Worm (Caenorhabditis elegans) whole organism, young adult: ENCODE data around the gene nhr-257.

Experiments used
- D2030.7 ChIP-seq: fragments of 200-800 bp; sonication (Bioruptor generic); IDR thresholded peaks from 2 replicates; pipeline ENCODE4 v1.3.6; 2022; ENCODE audit warnings: missing genetic modification reagents, missing genetic modification characterization, missing compliant biosample characterization
- F10E7.11 ChIP-seq: sonication (generic microtip); optimal IDR thresholded peaks from 2 replicates; lab custom pipeline; 2017; ENCODE audit warnings: mild to moderate bottlenecking, missing genetic modification characterization, moderate library complexity, missing compliant biosample characterization
- F55B11.4 ChIP-seq: sonication (generic microtip); optimal IDR thresholded peaks from 2 replicates; lab custom pipeline; 2016; ENCODE audit warnings: missing compliant biosample characterization, missing genetic modification characterization, borderline replicate concordance; ENCODE audit not compliant: insufficient read depth
- F57A8.1 ChIP-seq: fragments of 200-800 bp; sonication (Bioruptor generic); optimal IDR thresholded peaks from 2 replicates; lab custom pipeline; 2018; ENCODE audit warnings: mild to moderate bottlenecking, missing genetic modification characterization, moderate library complexity, missing compliant biosample characterization
- K12H6.12 ChIP-seq: fragments of 200-800 bp; sonication (Bioruptor generic); optimal IDR thresholded peaks from 2 replicates; lab custom pipeline; 2018; ENCODE audit warnings: mild to moderate bottlenecking, missing genetic modification characterization, missing compliant biosample characterization
- Y53F4B.3 ChIP-seq: fragments of 200-800 bp; sonication (Bioruptor generic); IDR thresholded peaks from 2 replicates; pipeline ENCODE4 v1.3.6; 2022; ENCODE audit warnings: missing genetic modification reagents, missing genetic modification characterization, missing compliant biosample characterization
- Y79H2A.3 ChIP-seq: fragments of 200-800 bp; sonication (Bioruptor generic); conservative IDR thresholded peaks from 2 replicates; pipeline ENCODE4 v1.3.6; 2022; ENCODE audit warnings: missing genetic modification reagents, missing genetic modification characterization, missing compliant biosample characterization
- attf-5 ChIP-seq: fragments of 200-800 bp; sonication (Bioruptor generic); optimal IDR thresholded peaks from 2 replicates; lab custom pipeline; 2018; ENCODE audit warnings: mild to moderate bottlenecking, missing genetic modification characterization, missing compliant biosample characterization
- ccch-3 ChIP-seq: fragments of 200-800 bp; sonication (Bioruptor generic); optimal IDR thresholded peaks from 2 replicates; lab custom pipeline; 2018; ENCODE audit warnings: mild to moderate bottlenecking, missing genetic modification characterization, missing compliant biosample characterization
- cebp-1 ChIP-seq, 2 experiments: fragments of 200-800 bp in 1 of 2; sonication (Bioruptor generic) in 1 of 2; sonication (generic microtip) in 1 of 2; IDR thresholded peaks in 1 of 2; optimal IDR thresholded peaks in 1 of 2; 2 replicates each; pipeline versions ENCODE4 v1.3.6 to Lab custom; 2017 to 2022; ENCODE audit warnings: missing compliant biosample characterization in 2 of 2, missing genetic modification characterization in 2 of 2, mild to moderate bottlenecking in 1 of 2, missing genetic modification reagents in 1 of 2, moderate library complexity in 1 of 2
- dox-1 ChIP-seq: fragments of 200-800 bp; sonication (Bioruptor generic); IDR thresholded peaks from 2 replicates; pipeline ENCODE4 v1.3.6; 2022; ENCODE audit warnings: missing genetic modification reagents, missing genetic modification characterization, missing compliant biosample characterization
- egrh-3 ChIP-seq: fragments of 200-800 bp; sonication (Bioruptor generic); IDR thresholded peaks from 2 replicates; pipeline ENCODE4 v1.3.6; 2022; ENCODE audit warnings: missing genetic modification reagents, missing genetic modification characterization, missing compliant biosample characterization
- ets-4 ChIP-seq: fragments of 200-800 bp; sonication (Bioruptor generic); optimal IDR thresholded peaks from 2 replicates; lab custom pipeline; 2018; ENCODE audit warnings: mild to moderate bottlenecking, missing genetic modification characterization, missing compliant biosample characterization
- fkh-3 ChIP-seq: sonication (generic microtip); optimal IDR thresholded peaks from 2 replicates; lab custom pipeline; 2016; ENCODE audit warnings: mild to moderate bottlenecking, missing genetic modification characterization, missing compliant biosample characterization
- gei-17 ChIP-seq: fragments of 200-800 bp; sonication (Bioruptor generic); optimal IDR thresholded peaks from 2 replicates; lab custom pipeline; 2018; ENCODE audit warnings: mild to moderate bottlenecking, missing genetic modification characterization, missing compliant biosample characterization
- hmg-1.2 ChIP-seq: fragments of 200-800 bp; sonication (Bioruptor generic); IDR thresholded peaks from 2 replicates; pipeline ENCODE4 v1.3.6; 2022; ENCODE audit warnings: missing genetic modification reagents, missing genetic modification characterization, missing compliant biosample characterization
- let-526 ChIP-seq: fragments of 200-800 bp; sonication (Bioruptor generic); IDR thresholded peaks from 2 replicates; pipeline ENCODE4 v1.3.6; 2022; ENCODE audit warnings: missing genetic modification reagents, missing genetic modification characterization, missing compliant biosample characterization
- let-607 ChIP-seq, 2 experiments: fragments of 200-800 bp in 1 of 2; sonication (Bioruptor generic) in 1 of 2; sonication (generic microtip) in 1 of 2; optimal IDR thresholded peaks; 2 replicates each; lab custom pipeline; 2016 to 2018; ENCODE audit warnings: mild to moderate bottlenecking in 2 of 2, missing compliant biosample characterization in 2 of 2, missing genetic modification characterization in 2 of 2, moderate library complexity in 2 of 2, missing genotype in 1 of 2
- lin-40 ChIP-seq: sonication (generic microtip); optimal IDR thresholded peaks from 2 replicates; lab custom pipeline; 2016; ENCODE audit warnings: missing genetic modification characterization, mild to moderate bottlenecking, missing compliant biosample characterization, missing genotype, missing genetic modification reagents
- lir-1 ChIP-seq: fragments of 200-800 bp; sonication (Bioruptor generic); conservative IDR thresholded peaks from 2 replicates; pipeline ENCODE4 v1.3.6; 2022; ENCODE audit warnings: missing genetic modification reagents, missing genetic modification characterization, missing compliant biosample characterization
- mcd-1 ChIP-seq: fragments of 200-800 bp; sonication (Bioruptor generic); IDR thresholded peaks from 2 replicates; pipeline ENCODE4 v1.3.6; 2022; ENCODE audit warnings: missing genetic modification reagents, missing genetic modification characterization, missing compliant biosample characterization
- nhr-80 ChIP-seq: sonication (generic microtip); optimal IDR thresholded peaks from 2 replicates; lab custom pipeline; 2016; ENCODE audit warnings: missing genetic modification characterization, missing compliant biosample characterization
- nhr-90 ChIP-seq: sonication (generic microtip); optimal IDR thresholded peaks from 2 replicates; lab custom pipeline; 2016; ENCODE audit warnings: missing genotype, mild to moderate bottlenecking, missing genetic modification characterization, missing compliant biosample characterization
- pbrm-1 ChIP-seq: fragments of 200-800 bp; sonication (Bioruptor generic); IDR thresholded peaks from 2 replicates; pipeline ENCODE4 v1.3.6; 2022; ENCODE audit warnings: missing genetic modification reagents, missing genetic modification characterization, missing compliant biosample characterization
- sea-2 ChIP-seq: fragments of 200-800 bp; sonication (Bioruptor generic); IDR thresholded peaks from 2 replicates; pipeline ENCODE4 v1.3.6; 2022; ENCODE audit warnings: missing genetic modification characterization, missing compliant biosample characterization
- snpc-1.3 ChIP-seq: sonication (generic microtip); optimal IDR thresholded peaks from 2 replicates; lab custom pipeline; 2017; ENCODE audit warnings: missing genetic modification characterization, mild to moderate bottlenecking, missing compliant biosample characterization, antibody characterized with exemption, moderate library complexity, missing genotype, missing genetic modification reagents; ENCODE audit not compliant: insufficient read depth
- snpc-3.4 ChIP-seq: sonication (generic microtip); optimal IDR thresholded peaks from 2 replicates; lab custom pipeline; 2017; ENCODE audit warnings: missing genetic modification characterization, mild to moderate bottlenecking, missing compliant biosample characterization, antibody characterized with exemption, moderate library complexity, missing genotype, missing genetic modification reagents
- snpc-4 ChIP-seq, 5 experiments: fragments of 150-350 bp in 1 of 5; sonication (generic microtip) in 4 of 5; optimal IDR thresholded peaks; 2 replicates each; lab custom pipeline; 2014 to 2018; ENCODE audit warnings: missing genetic modification characterization in 5 of 5, missing biosample characterization in 3 of 5, antibody characterized with exemption in 2 of 5, mild to moderate bottlenecking in 2 of 5, missing compliant biosample characterization in 2 of 5, missing genotype in 2 of 5, moderate library complexity in 2 of 5, missing genetic modification reagents in 1 of 5
- somi-1 ChIP-seq: fragments of 200-800 bp; sonication (Bioruptor generic); optimal IDR thresholded peaks from 2 replicates; lab custom pipeline; 2018; ENCODE audit warnings: mild to moderate bottlenecking, missing genetic modification characterization, missing compliant biosample characterization
- zfh-2 ChIP-seq: fragments of 200-800 bp; sonication (Bioruptor generic); conservative IDR thresholded peaks from 2 replicates; pipeline ENCODE4 v1.3.6; 2022; ENCODE audit warnings: missing genetic modification reagents, missing genetic modification characterization, missing compliant biosample characterization
- ztf-3 ChIP-seq: fragments of 200-800 bp; sonication (Bioruptor generic); optimal IDR thresholded peaks from 2 replicates; lab custom pipeline; 2018; ENCODE audit warnings: mild to moderate bottlenecking, missing genetic modification characterization, missing compliant biosample characterization
- ztf-6 ChIP-seq: fragments of 200-800 bp; sonication (Bioruptor generic); IDR thresholded peaks from 2 replicates; pipeline ENCODE4 v1.3.6; 2022; ENCODE audit warnings: missing genetic modification reagents, missing genetic modification characterization, missing compliant biosample characterization

Gene nhr-257

ce11 chrII:3810550-3810949 lies 42.2 kb upstream of the nhr-257 start:
- TF ChIP-seq mcd-1 (GFP tag; lab: Robert Waterston, UW): 0 out of 2 replicates have a peak, but pooled peaks have one; percentile 30
- TF ChIP-seq attf-5: peak; percentile 38
- TF ChIP-seq sea-2: no peak
- no peak for TF ChIP-seq ztf-3
- TF ChIP-seq cebp-1 (GFP tag; IDR thresholded peaks at IDR 0.05; lab: Robert Waterston, UW): no peak
- peak; percentile 37 for TF ChIP-seq cebp-1 (tag; optimal IDR thresholded peaks at IDR 0.05; lab: Kevin White, UChicago)
- TF ChIP-seq dox-1 (GFP tag; lab: Robert Waterston, UW): peak; percentile 70
- peak; percentile 42 for TF ChIP-seq K12H6.12 (tag; lab: Kevin White, UChicago)
- TF ChIP-seq lin-40: peak; percentile 23
- TF ChIP-seq fkh-3 (tag; lab: Kevin White, UChicago): no peak
- TF ChIP-seq hmg-1.2 (GFP tag; lab: Robert Waterston, UW): peak; percentile 93
- TF ChIP-seq zfh-2 (GFP tag; lab: Robert Waterston, UW): peak; percentile 43; the same call in 1 of the 2 replicates
- TF ChIP-seq snpc-4 (GFP tag; optimal IDR thresholded peaks at IDR 0.05; lab: Kevin White, UChicago): no peak
- peak in 1 of 4 experiments; percentile 33 for TF ChIP-seq snpc-4 (tag; optimal IDR thresholded peaks at IDR 0.05; lab: Kevin White, UChicago)
- no peak for TF ChIP-seq snpc-3.4 (tag; lab: Kevin White, UChicago)
- peak; percentile 87 for TF ChIP-seq nhr-80 (tag; lab: Kevin White, UChicago)

DNA sequence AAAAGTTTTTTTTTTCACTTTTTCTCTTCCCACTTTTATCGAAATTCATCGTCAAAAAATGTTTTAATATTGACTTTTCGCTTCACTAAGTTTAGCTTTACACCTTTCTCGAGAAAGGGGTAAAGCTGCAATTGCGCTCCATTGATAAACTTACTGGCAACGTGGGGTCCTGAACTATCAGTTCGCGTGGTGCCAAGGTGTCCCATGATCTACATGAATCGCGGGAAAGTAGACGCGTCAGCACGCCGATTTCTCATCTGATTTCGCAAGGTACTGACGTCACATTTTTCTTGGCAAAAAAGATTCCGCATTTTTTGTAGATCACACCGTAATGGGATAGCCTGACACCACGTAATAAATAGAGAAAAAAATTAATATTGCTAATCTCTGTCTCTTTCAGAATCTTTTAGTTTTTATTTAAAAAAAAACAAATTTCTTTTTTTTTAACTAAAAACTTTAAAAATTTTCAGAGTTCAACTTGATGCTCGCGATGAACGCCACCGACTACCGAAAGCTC lies 40.9 kb upstream of the nhr-257 start, which contains the start of gene lido-15:
lido-15 (plus strand) TSS at position 467 of the 517 bp plus-strand sequence.
- no peak for TF ChIP-seq egrh-3 (GFP tag; lab: Robert Waterston, UW)
- no peak for TF ChIP-seq F10E7.11 (tag; lab: Kevin White, UChicago)
- TF ChIP-seq snpc-3.4 (tag; lab: Kevin White, UChicago): no peak
- no peak for TF ChIP-seq Y53F4B.3
- TF ChIP-seq lir-1: no peak
- TF ChIP-seq D2030.7 (GFP tag; lab: Robert Waterston, UW): no peak
- no peak for TF ChIP-seq let-607 (tag; optimal IDR thresholded peaks at IDR 0.05; lab: Kevin White, UChicago)
- no peak for TF ChIP-seq F55B11.4 (tag; lab: Kevin White, UChicago)
- 0 out of 2 replicates have a peak, but pooled peaks have one; percentile 27 for TF ChIP-seq mcd-1 (GFP tag; lab: Robert Waterston, UW)
- TF ChIP-seq ztf-6 (GFP tag; lab: Robert Waterston, UW): no peak
- TF ChIP-seq attf-5: peak; percentile 5
- no peak for TF ChIP-seq pbrm-1 (GFP tag; lab: Robert Waterston, UW)
- TF ChIP-seq ccch-3: no peak
- TF ChIP-seq gei-17: no peak
- TF ChIP-seq let-526 (GFP tag; lab: Robert Waterston, UW): no peak
- TF ChIP-seq F57A8.1 (GFP tag; lab: Kevin White, UChicago): no peak
- no peak for TF ChIP-seq somi-1 (GFP tag; lab: Kevin White, UChicago)
- no peak for TF ChIP-seq nhr-90 (tag; lab: Kevin White, UChicago)
- no peak for TF ChIP-seq Y79H2A.3 (GFP tag; lab: Robert Waterston, UW)
- no peak for TF ChIP-seq cebp-1 (GFP tag; IDR thresholded peaks at IDR 0.05; lab: Robert Waterston, UW)
- peak; percentile 39 for TF ChIP-seq cebp-1 (tag; optimal IDR thresholded peaks at IDR 0.05; lab: Kevin White, UChicago)

ce11 chrII:3815445-3816208 lies 37.1 kb upstream of the nhr-257 start:
- TF ChIP-seq ets-4 (GFP tag; lab: Kevin White, UChicago) (peak; percentile 13), nhr-80 (tag; lab: Kevin White, UChicago) (peak; percentile 71), snpc-1.3 (tag; lab: Kevin White, UChicago) (no peak)
